Fruit fly (Drosophila melanogaster): ENCODE results near the gene CG9682.

- no peak for TF ChIP-seq CTCF (optimal IDR thresholded peaks at IDR 0.05)
- TF ChIP-seq CG8478 (optimal IDR thresholded peaks at IDR 0.05), result no peak
Observed at dm6 chr3R:30245739-30246589, 4.8 kb upstream of the CG9682 start.

All from S2 (cell line).